Worm (Caenorhabditis elegans) whole organism, L4/young adult: Measurements from ENCODE around the gene sri-50.
"Not testable (repeated sequence)": the region's sequence is repeated elsewhere in the genome, so short reads cannot be mapped to it uniquely, and the experiment has no call there.

Source experiments
- W03F9.2 ChIP-seq: fragments of 150-350 bp; optimal IDR thresholded peaks from 2 replicates; lab custom pipeline; 2014; ENCODE audit warnings: missing biosample characterization, missing genetic modification characterization
- dao-5 ChIP-seq: sonication (generic microtip); optimal IDR thresholded peaks from 2 replicates; lab custom pipeline; 2016; ENCODE audit warnings: missing genotype, missing genetic modification characterization, moderate library complexity, missing compliant biosample characterization
- him-1 ChIP-seq: sonication (generic microtip); optimal IDR thresholded peaks from 2 replicates; lab custom pipeline; 2016; ENCODE audit warnings: missing genotype, missing genetic modification reagents, missing genetic modification characterization, missing compliant biosample characterization

sri-50 gene

ce11 chrII:3203415-3203814, at the start of gene sri-50:
Gene sri-50 (plus strand): TSS chrII:3203715.
- TF ChIP-seq W03F9.2 (tag; lab: Kevin White, UChicago) (no peak), him-1 (no peak), dao-5 (tag; lab: Kevin White, UChicago) (no peak)

- TF ChIP-seq him-1 (no peak), dao-5 (tag; lab: Kevin White, UChicago) (no peak), W03F9.2 (tag; lab: Kevin White, UChicago) (no peak)
Observed at ce11 chrII:3154383-3154782, 49.1 kb upstream of the sri-50 start, which contains the start of gene sri-32. Gene sri-32 (minus strand): TSS chrII:3154483.

ce11 chrII:3156749-3157148, 46.8 kb upstream of the sri-50 start, which contains the start of gene sri-33:
Gene sri-33 (minus strand): TSS chrII:3156849.
- TF ChIP-seq dao-5 (tag; lab: Kevin White, UChicago) (no peak), W03F9.2 (tag; lab: Kevin White, UChicago) (no peak), him-1 (no peak)

- no peak for TF ChIP-seq W03F9.2 (tag; lab: Kevin White, UChicago)
- TF ChIP-seq him-1: no peak
- TF ChIP-seq dao-5 (tag; lab: Kevin White, UChicago): no peak
Observed at ce11 chrII:3158985-3159384, 44.5 kb upstream of the sri-50 start, which contains the start of gene sri-34. Gene sri-34 (minus strand): TSS chrII:3159085.

- TF ChIP-seq dao-5 (tag; lab: Kevin White, UChicago) (no peak), him-1 (no peak), W03F9.2 (tag; lab: Kevin White, UChicago) (no peak)
Observed at ce11 chrII:3170089-3170488, 33.4 kb upstream of the sri-50 start, which contains the start of gene fbxc-55. Gene fbxc-55 (minus strand): TSS chrII:3170189.

ce11 chrII:3172176-3172575, 31.3 kb upstream of the sri-50 start, which contains the start of gene Y27F2A.10:
Gene Y27F2A.10 (minus strand): TSS chrII:3172276.
- TF ChIP-seq him-1 (no peak), W03F9.2 (tag; lab: Kevin White, UChicago) (no peak), dao-5 (tag; lab: Kevin White, UChicago) (no peak)

ce11 chrII:3177663-3178062, 25.9 kb upstream of the sri-50 start, which contains the start of gene sri-40:
Gene sri-40 (plus strand): TSS chrII:3177963.
- TF ChIP-seq dao-5 (tag; lab: Kevin White, UChicago); him-1; W03F9.2 (tag; lab: Kevin White, UChicago): not testable (repeated sequence)

ce11 chrII:3183300-3183840, 20.1 kb upstream of the sri-50 start, which contains the start of the genes Y27F2A.6 and Y27F2A.8:
Gene Y27F2A.6 (minus strand): TSS chrII:3183400.
Gene Y27F2A.8 (plus strand): TSS chrII:3183790.
- not testable (repeated sequence) for TF ChIP-seq him-1; W03F9.2 (tag; lab: Kevin White, UChicago); dao-5 (tag; lab: Kevin White, UChicago)

- TF ChIP-seq dao-5 (tag; lab: Kevin White, UChicago); him-1; W03F9.2 (tag; lab: Kevin White, UChicago): not testable (repeated sequence)
Observed at ce11 chrII:3184858-3185257, 18.7 kb upstream of the sri-50 start, which contains the start of gene sri-78. Gene sri-78 (plus strand): TSS chrII:3185158.

- no peak for TF ChIP-seq him-1
- TF ChIP-seq dao-5 (tag; lab: Kevin White, UChicago): no peak
- TF ChIP-seq W03F9.2 (tag; lab: Kevin White, UChicago): no peak
Observed at ce11 chrII:3185848-3186247, 17.7 kb upstream of the sri-50 start.

- TF ChIP-seq W03F9.2 (tag; lab: Kevin White, UChicago); dao-5 (tag; lab: Kevin White, UChicago); him-1: not testable (repeated sequence)
Observed at ce11 chrII:3189038-3189437, 14.5 kb upstream of the sri-50 start, which contains the start of gene Y27F2A.11. Gene Y27F2A.11 (plus strand): TSS chrII:3189338.

ce11 chrII:3191544-3191943, 12.0 kb upstream of the sri-50 start, which contains the start of gene Y27F2A.9:
Gene Y27F2A.9 (minus strand): TSS chrII:3191644.
- TF ChIP-seq him-1; W03F9.2 (tag; lab: Kevin White, UChicago); dao-5 (tag; lab: Kevin White, UChicago): not testable (repeated sequence)

ce11 chrII:3195739-3196138, 7.8 kb upstream of the sri-50 start:
- no peak for TF ChIP-seq him-1
- TF ChIP-seq dao-5 (tag; lab: Kevin White, UChicago): no peak
- no peak for TF ChIP-seq W03F9.2 (tag; lab: Kevin White, UChicago)

- TF ChIP-seq W03F9.2 (tag; lab: Kevin White, UChicago) (no peak), him-1 (no peak), dao-5 (tag; lab: Kevin White, UChicago) (no peak)
Observed at ce11 chrII:3196966-3197365, 6.5 kb upstream of the sri-50 start, which contains the start of gene gcy-15. Gene gcy-15 (minus strand): TSS chrII:3197066.
